Worm (Caenorhabditis elegans) whole organism, L1 larva: Measurements from ENCODE around the gene K08B12.3.

Source experiments
- ceh-88 ChIP-seq: fragments of 200-800 bp; sonication (Bioruptor generic); IDR thresholded peaks from 2 replicates; pipeline ENCODE4 v1.3.6; 2022; ENCODE audit warnings: missing genetic modification characterization, missing compliant biosample characterization
- rnt-1 ChIP-seq: sonication (generic microtip); optimal IDR thresholded peaks from 2 replicates; lab custom pipeline; 2016; ENCODE audit warnings: mild to moderate bottlenecking, missing genetic modification characterization, moderate library complexity, missing compliant biosample characterization
- zip-4 ChIP-seq: fragments of 200-800 bp; sonication (Bioruptor generic); optimal IDR thresholded peaks from 2 replicates; lab custom pipeline; 2018; ENCODE audit warnings: mild to moderate bottlenecking, missing genetic modification characterization, moderate library complexity, missing compliant biosample characterization

DNA sequence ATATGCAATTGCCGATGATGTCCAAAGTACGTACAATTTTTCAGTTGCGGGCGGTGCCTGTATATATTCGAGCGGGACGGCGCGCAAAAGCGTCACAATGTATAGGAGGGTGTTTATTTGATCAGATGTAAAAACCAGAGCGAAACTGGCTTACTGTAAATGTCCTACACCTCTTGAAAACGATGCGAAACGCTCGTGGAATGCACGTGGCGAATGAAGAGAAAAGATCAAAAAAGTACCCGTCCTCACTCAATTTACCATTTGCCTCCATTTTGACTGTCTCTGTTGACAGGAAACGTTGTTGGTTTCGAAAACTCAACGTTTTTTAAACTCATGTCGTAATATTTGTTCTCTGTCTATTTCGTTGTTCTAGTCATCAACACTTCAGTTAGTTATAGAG, 5.8 kb downstream of the K08B12.3 start:
- no peak for TF ChIP-seq rnt-1 (tag; lab: Kevin White, UChicago)
- 0 out of 2 replicates have a peak, but pooled peaks have one; percentile 19 for TF ChIP-seq ceh-88 (GFP tag; lab: Robert Waterston, UW)
- TF ChIP-seq zip-4 (GFP tag; lab: Kevin White, UChicago): no peak
